Fruit fly (Drosophila melanogaster): ENCODE results near the gene CG13392.
A peak's percentile ranks its signal among the peaks of the same experiment; 100 is the strongest.

Gene CG13392

dm6 chr2L:8361204-8361952 lies 21.2 kb downstream of the CG13392 start:
- TF ChIP-seq noc (tag; optimal IDR thresholded peaks at IDR 0.05), result no peak

DNA sequence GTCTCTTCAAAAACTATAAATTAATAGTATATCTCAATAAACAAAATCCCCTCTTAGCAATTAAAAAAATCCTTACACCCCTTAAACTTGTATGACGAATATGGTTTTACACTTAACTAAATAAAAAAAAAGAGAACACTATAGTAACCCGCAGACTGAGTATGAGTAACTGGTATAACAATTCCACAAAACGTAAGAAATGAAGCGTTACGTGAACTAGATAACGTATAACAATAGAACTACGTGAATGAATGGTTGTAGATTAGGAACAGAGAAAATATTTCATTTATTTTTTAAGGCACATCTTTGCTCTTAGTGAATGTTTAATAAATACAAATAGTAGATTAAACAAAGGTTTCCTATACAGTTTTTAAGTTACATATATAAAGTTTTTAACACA lies 27.2 kb downstream of the CG13392 start:
- TF ChIP-seq noc (tag; optimal IDR thresholded peaks at IDR 0.05), result no peak

- no peak for TF ChIP-seq noc (tag; optimal IDR thresholded peaks at IDR 0.05)
Measured at dm6 chr2L:8351864-8352263, 30.7 kb downstream of the CG13392 start, which contains the start of gene Mur29B. TSS of gene Mur29B (plus strand) at chr2L:8352187.

DNA sequence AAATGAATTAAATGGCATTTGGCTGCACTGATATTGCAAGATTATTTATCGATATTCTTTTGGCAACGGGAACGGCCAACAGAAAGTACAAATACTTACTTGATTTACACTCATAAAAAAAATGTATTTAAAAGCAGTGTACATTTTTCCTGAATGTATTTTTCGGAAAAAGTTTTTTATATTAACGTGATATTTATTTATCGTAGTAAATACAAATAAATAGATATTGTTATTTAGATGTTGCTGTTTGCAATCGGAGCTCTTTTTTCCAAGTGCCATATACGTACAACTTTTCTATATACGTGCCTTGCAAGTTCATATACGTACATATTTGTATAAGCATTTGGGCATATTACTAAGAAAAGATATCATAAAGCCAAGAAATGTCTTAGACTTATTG lies 31.3 kb downstream of the CG13392 start:
- no peak for TF ChIP-seq noc (tag; optimal IDR thresholded peaks at IDR 0.05)

DNA sequence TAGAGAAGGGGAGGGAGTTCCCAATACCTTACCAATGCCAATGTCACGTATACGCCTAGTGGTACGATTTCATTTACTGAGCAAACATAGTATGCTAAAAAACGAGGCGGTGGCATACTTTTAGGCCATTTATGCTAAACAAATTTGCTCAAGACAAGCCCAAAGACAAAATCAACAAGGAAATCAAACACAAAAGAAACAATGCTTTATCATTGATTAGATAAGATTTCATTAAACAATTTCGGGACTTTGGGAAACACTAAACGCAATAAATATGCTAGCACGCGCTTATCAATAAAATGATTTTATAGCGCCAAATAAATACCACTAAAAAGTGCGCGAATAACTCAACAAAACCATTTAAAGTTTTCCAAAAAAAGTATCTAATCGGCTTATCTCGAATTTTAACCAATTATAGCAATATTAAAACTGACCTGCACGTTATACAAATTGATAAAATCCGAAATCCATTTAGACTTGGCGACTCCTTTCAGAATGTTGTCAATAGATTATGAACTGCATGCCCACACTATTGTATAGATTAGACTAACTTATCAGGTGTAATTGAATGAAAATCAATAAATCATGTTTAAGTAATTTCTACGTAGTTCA lies 31.9 kb downstream of the CG13392 start:
- TF ChIP-seq noc (tag; optimal IDR thresholded peaks at IDR 0.05), result peak; percentile 89

DNA sequence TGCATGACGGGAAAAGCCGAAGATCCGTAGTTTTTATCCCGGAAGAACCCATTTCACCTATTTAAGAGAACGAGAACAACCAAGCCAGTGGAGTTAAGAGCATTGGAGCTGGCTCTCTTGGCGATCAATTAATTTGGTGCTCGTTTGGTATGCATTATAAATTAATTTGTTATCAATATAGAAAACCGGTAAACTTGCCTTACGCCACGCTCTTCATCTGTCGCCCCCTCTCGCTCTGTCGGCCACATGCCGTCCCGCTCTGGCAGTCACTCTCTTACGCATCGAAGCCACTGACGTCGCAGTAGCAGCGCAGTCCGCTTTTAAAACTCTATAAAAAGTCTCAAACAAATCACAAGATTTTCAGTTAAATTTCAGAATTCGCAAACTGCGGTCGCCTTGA lies 36.3 kb downstream of the CG13392 start, which contains the start of gene CG7778:
Gene CG7778, plus strand, starts transcription at position 361 of the 400 bp plus-strand sequence.
- no peak for TF ChIP-seq noc (tag; optimal IDR thresholded peaks at IDR 0.05)

DNA sequence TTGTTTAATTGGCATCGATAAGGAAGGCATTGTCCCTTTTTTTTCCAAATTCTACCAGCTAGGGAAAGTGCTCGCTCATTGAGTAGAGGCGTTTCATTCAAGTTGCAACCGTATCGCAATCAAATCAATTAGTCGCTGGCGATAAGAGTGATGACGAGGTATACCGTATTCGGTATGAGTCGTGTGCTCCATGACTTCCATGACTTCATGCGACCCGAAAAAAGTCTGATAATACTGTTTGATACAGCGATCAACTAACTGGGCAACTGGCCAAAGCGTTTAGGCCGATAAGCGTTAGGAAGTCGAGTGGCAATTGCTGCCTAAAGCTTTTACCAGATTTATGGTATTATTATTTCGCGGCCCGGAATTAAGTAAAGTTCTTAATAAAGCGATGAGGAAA lies 38.1 kb downstream of the CG13392 start:
- peak; percentile 51 for TF ChIP-seq noc (tag; optimal IDR thresholded peaks at IDR 0.05)

DNA sequence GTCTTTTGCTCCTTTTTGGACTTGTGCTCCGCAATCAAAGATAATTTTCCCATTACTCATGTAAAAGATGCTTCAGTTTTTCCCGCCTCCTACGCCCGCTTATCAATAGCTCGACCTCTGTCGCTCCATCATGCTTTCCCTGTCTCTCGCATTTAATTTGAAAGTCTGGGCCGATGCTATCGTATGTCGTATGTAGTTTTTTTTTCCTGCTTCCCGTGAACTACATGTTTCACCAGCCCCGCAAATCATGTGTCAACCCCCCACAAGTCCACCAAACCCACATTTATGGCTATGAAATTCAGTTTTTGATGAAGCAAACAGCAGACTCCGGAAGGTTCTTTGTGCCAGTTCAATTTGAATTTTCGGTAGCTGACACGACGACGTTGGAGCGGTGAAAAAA lies 40.2 kb downstream of the CG13392 start, which contains the start of gene CG14273:
Gene CG14273, plus strand, starts transcription at position 301 of the 400 bp plus-strand sequence.
- no peak for TF ChIP-seq noc (tag; optimal IDR thresholded peaks at IDR 0.05)

- no peak for TF ChIP-seq noc (tag; optimal IDR thresholded peaks at IDR 0.05)
Measured at dm6 chr2L:8339751-8340349, 42.8 kb downstream of the CG13392 start.

DNA sequence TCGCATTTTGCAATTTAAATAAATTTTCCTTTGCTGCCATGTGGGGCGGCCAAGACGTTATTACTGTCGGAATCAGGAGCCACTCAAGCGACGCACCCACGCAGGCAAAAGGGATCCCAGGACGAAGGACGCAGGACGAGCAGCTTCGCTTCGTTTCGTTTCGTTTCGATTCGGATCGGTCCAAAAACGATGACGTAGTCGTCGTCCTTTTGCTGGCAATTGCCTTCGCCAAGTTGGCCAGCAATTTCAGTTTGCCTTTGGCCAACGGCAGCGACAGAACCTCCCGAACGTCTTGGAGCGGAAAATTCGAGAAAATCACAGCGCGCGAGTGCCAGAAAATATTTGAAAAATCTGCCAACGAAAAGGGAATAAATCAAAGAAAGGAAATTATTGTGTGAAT lies 44.6 kb downstream of the CG13392 start, which contains the start of gene witty:
Gene witty, plus strand, starts transcription at position 249 of the 400 bp plus-strand sequence.
- TF ChIP-seq noc (tag; optimal IDR thresholded peaks at IDR 0.05), result no peak

dm6 chr2L:8334705-8335104 lies 47.9 kb downstream of the CG13392 start:
- TF ChIP-seq noc (tag; optimal IDR thresholded peaks at IDR 0.05), result no peak

DNA sequence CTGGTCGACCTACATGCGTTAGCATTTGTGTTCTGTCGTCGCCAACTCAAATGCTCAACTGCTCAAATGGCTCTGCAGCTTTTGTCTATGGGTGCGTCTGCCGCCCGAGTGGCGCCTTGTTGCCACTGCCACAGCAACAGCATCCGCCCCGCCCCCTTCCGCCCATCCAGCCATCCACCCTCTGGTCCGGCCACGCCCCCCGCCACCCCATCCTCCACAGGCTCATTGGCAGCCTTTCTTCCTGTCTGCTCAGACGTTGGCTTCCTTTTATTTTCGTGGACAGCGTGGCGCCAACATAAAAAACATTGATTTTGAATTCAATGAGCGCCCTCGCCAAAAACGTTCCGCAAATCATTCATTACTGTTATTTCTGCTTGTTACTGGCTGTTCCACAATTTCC lies 49.0 kb downstream of the CG13392 start:
- TF ChIP-seq noc (tag; optimal IDR thresholded peaks at IDR 0.05), result no peak

- TF ChIP-seq noc (tag; optimal IDR thresholded peaks at IDR 0.05), result no peak
Measured at dm6 chr2L:8333185-8333584, 49.4 kb downstream of the CG13392 start.

All from whole organism, larva.